Worm (Caenorhabditis elegans) whole organism, L4 larva: ENCODE measurements around the gene F56F10.2.

ENCODE experiments used
- ces-1 ChIP-seq: fragments of 150-350 bp; sonication (generic microtip); optimal IDR thresholded peaks from 4 replicates; lab custom pipeline; 2014; ENCODE audit warnings: missing biosample characterization, missing genetic modification reagents, missing genetic modification characterization
- cey-2 ChIP-seq: sonication (generic microtip); optimal IDR thresholded peaks from 3 replicates; lab custom pipeline; 2017; ENCODE audit warnings: missing genetic modification characterization, mild to moderate bottlenecking, missing compliant biosample characterization, antibody characterized with exemption, borderline replicate concordance; ENCODE audit not compliant: insufficient read depth
- lin-13 ChIP-seq: fragments of 150-350 bp; optimal IDR thresholded peaks from 2 replicates; lab custom pipeline; 2014; ENCODE audit warnings: missing biosample characterization, missing genetic modification reagents, missing genetic modification characterization
- php-3 ChIP-seq: fragments of 200-800 bp; sonication (Bioruptor generic); IDR thresholded peaks from 2 replicates; pipeline ENCODE4 v1.3.6; 2022; ENCODE audit warnings: missing genetic modification reagents, missing genetic modification characterization, missing compliant biosample characterization

DNA sequence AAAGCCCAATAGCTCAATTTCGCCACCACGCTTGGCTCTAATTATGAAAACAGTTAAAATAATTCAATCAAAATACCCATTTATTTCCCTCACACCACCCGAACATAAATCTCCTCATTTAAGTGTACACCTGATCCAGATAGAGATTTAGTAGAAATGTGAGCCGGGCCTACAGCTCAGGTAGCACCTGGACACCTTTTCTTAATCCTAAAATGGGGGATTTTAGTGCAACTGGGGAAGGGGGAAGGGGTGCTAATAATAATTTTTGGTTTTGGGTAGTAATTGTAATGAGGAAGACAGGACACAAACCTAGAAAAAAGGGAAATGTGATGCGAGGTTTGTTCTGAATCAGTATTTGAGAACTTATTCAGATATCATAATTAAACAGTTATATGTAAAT, 5.8 kb upstream of the F56F10.2 start:
- TF ChIP-seq ces-1 (GFP tag; lab: Kevin White, UChicago) (no peak), lin-13 (GFP tag; lab: Kevin White, UChicago) (no peak), php-3 (GFP tag; lab: Robert Waterston, UW) (no peak), cey-2 (tag; lab: Kevin White, UChicago) (no peak)
